Worm (Caenorhabditis elegans) whole organism, L4 larva: ENCODE measurements around the gene nas-11.

Experiments
- aha-1 ChIP-seq: fragments of 150-350 bp; peaks from one replicate; lab custom pipeline; 2014; ENCODE audit warnings: missing biosample characterization, missing genetic modification characterization
- ama-1 ChIP-seq: fragments of 150-350 bp; optimal IDR thresholded peaks from 2 replicates; lab custom pipeline; 2014; ENCODE audit warnings: inconsistent platforms, mixed read lengths
- ceh-28 ChIP-seq: fragments of 150-350 bp; optimal IDR thresholded peaks from 2 replicates; lab custom pipeline; 2014; ENCODE audit warnings: missing biosample characterization, missing genetic modification reagents, missing genetic modification characterization
- dmd-9 ChIP-seq: fragments of 200-800 bp; sonication (Bioruptor generic); IDR thresholded peaks from 2 replicates; pipeline ENCODE4 v1.3.6; 2022; ENCODE audit warnings: missing genetic modification reagents, missing genetic modification characterization, missing compliant biosample characterization
- dve-1 ChIP-seq: sonication (generic microtip); optimal IDR thresholded peaks from 2 replicates; lab custom pipeline; 2017; ENCODE audit warnings: antibody characterized with exemption, mild to moderate bottlenecking, missing genetic modification characterization, missing compliant biosample characterization; ENCODE audit not compliant: insufficient read depth
- lir-3 ChIP-seq: sonication (generic microtip); optimal IDR thresholded peaks from 2 replicates; lab custom pipeline; 2016; ENCODE audit warnings: mild to moderate bottlenecking, missing genetic modification characterization, missing compliant biosample characterization
- mdt-29 ChIP-seq: fragments of 200-800 bp; sonication (Bioruptor generic); IDR thresholded peaks from 2 replicates; pipeline ENCODE4 v1.3.6; 2022; ENCODE audit warnings: missing genetic modification reagents, missing genetic modification characterization, missing compliant biosample characterization
- mxl-2 ChIP-seq: fragments of 200-800 bp; sonication (Bioruptor generic); conservative IDR thresholded peaks from 2 replicates; pipeline ENCODE4 v1.3.6; 2022; ENCODE audit warnings: missing genetic modification reagents, missing genetic modification characterization, missing compliant biosample characterization
- nhr-25 ChIP-seq: sonication (generic microtip); optimal IDR thresholded peaks from 2 replicates; lab custom pipeline; 2017; ENCODE audit warnings: missing genetic modification characterization, mild to moderate bottlenecking, missing compliant biosample characterization, antibody characterized with exemption, moderate library complexity, borderline replicate concordance; ENCODE audit not compliant: insufficient read depth
- nhr-48 ChIP-seq: sonication (generic microtip); optimal IDR thresholded peaks from 2 replicates; lab custom pipeline; 2016; ENCODE audit warnings: mild to moderate bottlenecking, missing genetic modification characterization, missing compliant biosample characterization
- nhr-76 ChIP-seq: fragments of 150-350 bp; optimal IDR thresholded peaks from 2 replicates; lab custom pipeline; 2014; ENCODE audit warnings: missing biosample characterization, missing genetic modification characterization
- unc-62 ChIP-seq, 3 experiments: fragments of 150-350 bp in 1 of 3; sonication (generic microtip); optimal IDR thresholded peaks in 2 of 3; peaks in 1 of 3; 1 replicate in 1 of 3; 2 replicates in 2 of 3; lab custom pipeline; 2014 to 2017; ENCODE audit warnings: missing biosample characterization in 3 of 3, missing genetic modification characterization in 3 of 3, missing genetic modification reagents in 3 of 3, missing genotype in 1 of 3

- no peak for TF ChIP-seq nhr-25
- TF ChIP-seq ama-1 (lab: Kevin White, UChicago), result no peak
- no peak for TF ChIP-seq lir-3 (tag; lab: Kevin White, UChicago)
- TF ChIP-seq dmd-9 (GFP tag; lab: Robert Waterston, UW), result no peak
- TF ChIP-seq dve-1 (tag; lab: Kevin White, UChicago), result no peak
- no peak for TF ChIP-seq mxl-2 (GFP tag; lab: Robert Waterston, UW)
- TF ChIP-seq nhr-48 (tag; lab: Kevin White, UChicago), result no peak
- TF ChIP-seq unc-62 (GFP tag; optimal IDR thresholded peaks at IDR 0.05 in 1 of 2; lab: Kevin White, UChicago), result no peak
- no peak for TF ChIP-seq unc-62 (tag; optimal IDR thresholded peaks at IDR 0.05; lab: Kevin White, UChicago)
- TF ChIP-seq aha-1 (tag; lab: Kevin White, UChicago), result no peak
- no peak for TF ChIP-seq ceh-28
- TF ChIP-seq mdt-29 (GFP tag; lab: Robert Waterston, UW), result no peak
- no peak for TF ChIP-seq nhr-76
Measured at ce11 chrX:6693331-6693730, 20.0 kb upstream of the nas-11 start, which contains the start of gene F38B6.3.
